Fruit fly (Drosophila melanogaster): ENCODE data around the gene Argp.

The Argp gene

DNA sequence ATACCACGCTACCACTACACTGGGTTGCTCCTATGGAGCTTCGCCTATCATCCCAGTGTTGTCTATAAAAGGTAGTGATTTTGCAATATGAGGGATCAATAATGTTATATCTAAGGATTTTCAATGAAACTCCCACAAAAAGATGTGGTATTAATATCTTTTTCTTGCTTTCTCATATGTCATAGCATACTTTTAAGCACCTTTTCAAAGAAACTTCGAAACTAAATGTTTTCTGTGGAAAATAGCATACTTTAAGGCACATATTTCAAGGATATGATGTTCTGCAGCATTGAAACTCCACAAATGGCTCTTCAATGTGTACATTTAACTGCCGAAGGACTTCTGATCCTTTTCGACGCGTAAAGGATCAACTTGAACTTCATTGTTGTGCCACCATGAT is 36.8 kb downstream of the Argp start:
- TF ChIP-seq Jra (GFP tag; optimal IDR thresholded peaks at IDR 0.05): no peak
- TF ChIP-seq Abd-B (GFP tag; optimal IDR thresholded peaks at IDR 0.05): no peak
- TF ChIP-seq ey (GFP tag; optimal IDR thresholded peaks at IDR 0.05): no peak
- TF ChIP-seq Dfd (GFP tag; optimal IDR thresholded peaks at IDR 0.05): no peak

DNA sequence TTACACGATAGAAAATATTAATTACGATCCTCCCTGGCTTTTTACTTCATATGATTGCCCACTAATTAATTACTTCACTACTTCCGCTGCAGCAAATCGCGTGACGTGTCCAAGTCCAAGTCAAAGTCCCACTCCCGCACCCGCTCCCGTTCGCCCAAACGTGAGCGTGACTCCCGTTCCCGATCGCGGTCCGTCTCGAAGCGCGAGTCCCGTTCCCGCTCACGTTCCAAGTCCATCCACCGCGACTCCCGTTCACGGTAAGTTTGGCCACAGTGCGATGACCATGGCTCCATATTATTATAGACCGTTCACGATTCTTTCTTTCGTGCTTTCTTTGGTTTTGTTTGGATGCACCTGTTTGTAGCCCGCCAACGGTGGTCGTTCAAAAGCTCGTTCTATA is 43.7 kb downstream of the Argp start:
- TF ChIP-seq pan (optimal IDR thresholded peaks at IDR 0.05): no peak
- TF ChIP-seq Jra (GFP tag; optimal IDR thresholded peaks at IDR 0.05): no peak
- TF ChIP-seq HLH106 (tag; optimal IDR thresholded peaks at IDR 0.05): no peak
- TF ChIP-seq Dif (GFP tag; optimal IDR thresholded peaks at IDR 0.05; ENCODE audit: partially characterized antibody): no peak

DNA sequence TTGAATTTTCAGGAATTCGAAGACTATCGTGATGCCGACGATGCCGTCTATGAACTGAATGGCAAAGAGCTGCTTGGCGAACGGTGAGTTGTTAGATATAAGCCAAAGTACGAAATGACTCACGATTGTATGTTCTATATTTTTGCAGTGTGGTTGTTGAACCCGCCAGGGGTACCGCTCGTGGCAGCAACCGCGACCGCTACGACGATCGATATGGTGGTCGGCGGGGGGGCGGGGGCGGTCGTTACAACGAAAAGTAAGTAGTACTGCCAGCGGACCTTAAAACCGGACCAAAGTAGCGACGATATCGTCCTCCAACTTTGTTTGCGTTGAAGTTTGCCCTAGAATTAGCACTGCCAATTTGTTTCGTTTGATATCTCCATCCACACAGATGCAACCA is 47.6 kb downstream of the Argp start:
- TF ChIP-seq CG9705 (GFP tag; optimal IDR thresholded peaks at IDR 0.05) (no peak), Vsx2 (GFP tag; optimal IDR thresholded peaks at IDR 0.05; ENCODE audit: partially characterized antibody) (no peak), Sp1 (GFP tag; optimal IDR thresholded peaks at IDR 0.05) (no peak), ey (GFP tag; optimal IDR thresholded peaks at IDR 0.05) (no peak), N (GFP tag; optimal IDR thresholded peaks at IDR 0.05) (no peak), Jra (GFP tag; optimal IDR thresholded peaks at IDR 0.05) (no peak)

- TF ChIP-seq ey (GFP tag; optimal IDR thresholded peaks at IDR 0.05): peak; percentile 48
- TF ChIP-seq Abd-B (GFP tag; optimal IDR thresholded peaks at IDR 0.05): no peak
- peak; percentile 4 for TF ChIP-seq woc (GFP tag; optimal IDR thresholded peaks at IDR 0.05)
- TF ChIP-seq dl (GFP tag; optimal IDR thresholded peaks at IDR 0.05; ENCODE audit: insufficient read depth in 1 of 2, partially characterized antibody in 2 of 2): no peak
- TF ChIP-seq Rel (GFP tag; optimal IDR thresholded peaks at IDR 0.05): no peak
- peak; percentile 35 for TF ChIP-seq Rel (tag; optimal IDR thresholded peaks at IDR 0.05)
- peak; percentile 79 for TF ChIP-seq rgr (GFP tag; optimal IDR thresholded peaks at IDR 0.05)
- TF ChIP-seq dmrt93B (GFP tag; optimal IDR thresholded peaks at IDR 0.05): peak; percentile 53
- TF ChIP-seq fru (GFP tag; optimal IDR thresholded peaks at IDR 0.05): peak; percentile 37
- peak; percentile 30 for TF ChIP-seq HLH106 (tag; optimal IDR thresholded peaks at IDR 0.05)
- peak; percentile 40 for TF ChIP-seq sv (GFP tag; optimal IDR thresholded peaks at IDR 0.05)
- no peak for TF ChIP-seq sage (GFP tag; optimal IDR thresholded peaks at IDR 0.05)
- TF ChIP-seq Myc (optimal IDR thresholded peaks at IDR 0.05): peak; percentile 30
- no peak for TF ChIP-seq GATAd (GFP tag; optimal IDR thresholded peaks at IDR 0.05)
- no peak for TF ChIP-seq dsf (GFP tag; optimal IDR thresholded peaks at IDR 0.05; ENCODE audit: borderline replicate concordance)
- TF ChIP-seq psq (GFP tag; optimal IDR thresholded peaks at IDR 0.05): peak; percentile 30
- peak; percentile 5 for TF ChIP-seq Vsx2 (GFP tag; optimal IDR thresholded peaks at IDR 0.05; ENCODE audit: partially characterized antibody)
- peak; percentile 47 for TF ChIP-seq Dif (GFP tag; optimal IDR thresholded peaks at IDR 0.05; ENCODE audit: partially characterized antibody)
- peak; percentile 54 for TF ChIP-seq CG32264 (GFP tag; optimal IDR thresholded peaks at IDR 0.05)
- TF ChIP-seq tai (GFP tag; optimal IDR thresholded peaks at IDR 0.05): peak; percentile 49
- no peak for TF ChIP-seq lola (GFP tag; optimal IDR thresholded peaks at IDR 0.05)
- TF ChIP-seq CrebA (GFP tag; optimal IDR thresholded peaks at IDR 0.05; ENCODE audit: borderline replicate concordance): no peak
- TF ChIP-seq Hr78 (GFP tag; optimal IDR thresholded peaks at IDR 0.05): no peak
- TF ChIP-seq jim (GFP tag; optimal IDR thresholded peaks at IDR 0.05): no peak
- TF ChIP-seq br (GFP tag; optimal IDR thresholded peaks at IDR 0.05): peak; percentile 75
- no peak for TF ChIP-seq pan (optimal IDR thresholded peaks at IDR 0.05)
- TF ChIP-seq brk (GFP tag; optimal IDR thresholded peaks at IDR 0.05): no peak
- TF ChIP-seq OdsH (GFP tag; optimal IDR thresholded peaks at IDR 0.05): peak; percentile 59
- TF ChIP-seq Mio (GFP tag; optimal IDR thresholded peaks at IDR 0.05): no peak
- TF ChIP-seq Hnf4 (GFP tag; optimal IDR thresholded peaks at IDR 0.05): peak; percentile 49
- peak; percentile 83 for TF ChIP-seq Sp1 (GFP tag; optimal IDR thresholded peaks at IDR 0.05)
- TF ChIP-seq CG9705 (GFP tag; optimal IDR thresholded peaks at IDR 0.05): peak; percentile 56
- peak; percentile 69 for TF ChIP-seq h (GFP tag; optimal IDR thresholded peaks at IDR 0.05)
- TF ChIP-seq Dfd (GFP tag; optimal IDR thresholded peaks at IDR 0.05): no peak
- TF ChIP-seq usp (GFP tag; optimal IDR thresholded peaks at IDR 0.05): no peak
- peak in 1 of 2 experiments; percentile 35 for TF ChIP-seq foxo (GFP tag; optimal IDR thresholded peaks at IDR 0.05)
- no peak for TF ChIP-seq Jra (GFP tag; optimal IDR thresholded peaks at IDR 0.05)
- peak; percentile 75 for TF ChIP-seq Hr83 (GFP tag; optimal IDR thresholded peaks at IDR 0.05; ENCODE audit: poor library complexity, severe bottlenecking)
- peak; percentile 25 for TF ChIP-seq N (GFP tag; optimal IDR thresholded peaks at IDR 0.05)
Measured at dm6 chr3R:13660924-13661659, 48.6 kb downstream of the Argp start, which contains the start of gene B52. B52 (plus strand) TSS chr3R:13661311.

All from whole organism, wandering third instar larva.